Worm (Caenorhabditis elegans): ENCODE results near the gene H13N06.2.

Gene H13N06.2

ce11 chrX:15493322-15493721 is 5.4 kb downstream of the H13N06.2 start, which contains the start of gene gob-1:
Gene gob-1, plus strand, starts transcription at chrX:15493602.
- TF ChIP-seq C38D4.7 (GFP tag; optimal IDR thresholded peaks at IDR 0.05) (no peak), eyg-1 (tag; optimal IDR thresholded peaks at IDR 0.05) (no peak), unc-42 (tag; optimal IDR thresholded peaks at IDR 0.05) (no peak)

ce11 chrX:15494154-15494553 is 6.2 kb downstream of the H13N06.2 start:
- TF ChIP-seq npax-4 (tag; optimal IDR thresholded peaks at IDR 0.05) (no peak), nfya-1 (tag; optimal IDR thresholded peaks at IDR 0.05) (no peak), ceh-34 (tag; optimal IDR thresholded peaks at IDR 0.05) (no peak), dmd-4 (tag; optimal IDR thresholded peaks at IDR 0.05; ENCODE audit: borderline replicate concordance) (no peak), ama-1 (optimal IDR thresholded peaks at IDR 0.05) (no peak)

- TF ChIP-seq unc-55 (GFP tag; optimal IDR thresholded peaks at IDR 0.05) (no peak), hlh-30 (tag; optimal IDR thresholded peaks at IDR 0.05; ENCODE audit: insufficient read depth) (peak; percentile 34)
Observed at ce11 chrX:15496927-15497605, 9.2 kb downstream of the H13N06.2 start, which contains the start of gene suox-1. Gene suox-1, plus strand, starts transcription at chrX:15497555.

- TF ChIP-seq nhr-11 (tag; optimal IDR thresholded peaks at IDR 0.05), result no peak
- TF ChIP-seq npax-4 (tag; optimal IDR thresholded peaks at IDR 0.05), result no peak
- TF ChIP-seq hlh-8 (tag; optimal IDR thresholded peaks at IDR 0.05), result no peak
- no peak for TF ChIP-seq ceh-19 (GFP tag; optimal IDR thresholded peaks at IDR 0.05)
- TF ChIP-seq ceh-31 (tag; optimal IDR thresholded peaks at IDR 0.05), result no peak
- no peak for TF ChIP-seq pqm-1 (tag; optimal IDR thresholded peaks at IDR 0.05)
- TF ChIP-seq pag-3 (tag; optimal IDR thresholded peaks at IDR 0.05; ENCODE audit: borderline replicate concordance), result no peak
- no peak for TF ChIP-seq rnt-1 (tag; optimal IDR thresholded peaks at IDR 0.05)
- TF ChIP-seq sox-4 (tag; optimal IDR thresholded peaks at IDR 0.05), result no peak
- no peak for TF ChIP-seq T23F11.4 (GFP tag; optimal IDR thresholded peaks at IDR 0.05)
- TF ChIP-seq ceh-30 (tag; optimal IDR thresholded peaks at IDR 0.05), result no peak
Observed at ce11 chrX:15502455-15503174, 14.7 kb downstream of the H13N06.2 start, which contains the start of gene H13N06.7. Gene H13N06.7, plus strand, starts transcription at chrX:15503124.

ce11 chrX:15504795-15505194 is 16.9 kb downstream of the H13N06.2 start, which contains the start of gene tbh-1:
Gene tbh-1, minus strand, starts transcription at chrX:15504895.
- TF ChIP-seq madf-2 (tag; optimal IDR thresholded peaks at IDR 0.05), result no peak
- no peak for TF ChIP-seq ceh-34 (tag; optimal IDR thresholded peaks at IDR 0.05)
- no peak for TF ChIP-seq fkh-10 (GFP tag; optimal IDR thresholded peaks at IDR 0.05)
- TF ChIP-seq fkh-6 (tag; optimal IDR thresholded peaks at IDR 0.05), result no peak
- no peak for TF ChIP-seq pha-2 (tag; optimal IDR thresholded peaks at IDR 0.05)
- no peak for TF ChIP-seq fax-1 (tag; optimal IDR thresholded peaks at IDR 0.05)
- TF ChIP-seq ama-1 (optimal IDR thresholded peaks at IDR 0.05), result no peak
- TF ChIP-seq gmeb-2 (tag; optimal IDR thresholded peaks at IDR 0.05), result no peak
- TF ChIP-seq Y22D7AL.16 (tag; optimal IDR thresholded peaks at IDR 0.05), result no peak
- TF ChIP-seq pat-9 (tag; optimal IDR thresholded peaks at IDR 0.05), result no peak
- TF ChIP-seq pros-1 (tag; optimal IDR thresholded peaks at IDR 0.05), result no peak
- TF ChIP-seq rnt-1 (tag; optimal IDR thresholded peaks at IDR 0.05), result no peak
- TF ChIP-seq tbx-2 (tag; optimal IDR thresholded peaks at IDR 0.05), result no peak
- no peak for TF ChIP-seq hlh-6 (tag; optimal IDR thresholded peaks at IDR 0.05)
- no peak for TF ChIP-seq K02D7.2 (tag; optimal IDR thresholded peaks at IDR 0.05)
- no peak for TF ChIP-seq ahr-1 (tag; optimal IDR thresholded peaks at IDR 0.05)
- no peak for TF ChIP-seq ceh-24 (tag; optimal IDR thresholded peaks at IDR 0.05)
- TF ChIP-seq hlh-15 (tag; optimal IDR thresholded peaks at IDR 0.05), result no peak

Measured in whole organism, late embryonic.